Fruit fly (Drosophila melanogaster): Measurements from ENCODE around the gene CG34355.
A peak's percentile ranks its signal among the peaks of the same experiment; 100 is the strongest.

CG34355 gene

dm6 chr3R:23803668-23804067 lies at the start of gene CG34355 (continued):
- no peak for TF ChIP-seq CG5180 (GFP tag; optimal IDR thresholded peaks at IDR 0.05)
- no peak for TF ChIP-seq CoRest (tag; optimal IDR thresholded peaks at IDR 0.05)
- no peak for TF ChIP-seq Bteb2 (GFP tag; optimal IDR thresholded peaks at IDR 0.05)
- no peak for TF ChIP-seq vvl (GFP tag; IDR thresholded peaks at IDR 0.05)
- TF ChIP-seq CG15601 (tag; optimal IDR thresholded peaks at IDR 0.05) = no peak
- no peak for TF ChIP-seq CG2129 (GFP tag; IDR thresholded peaks at IDR 0.05; ENCODE audit: partially characterized antibody)
- peak; percentile 76 for TF ChIP-seq caup (GFP tag; optimal IDR thresholded peaks at IDR 0.05; ENCODE audit: severe bottlenecking)
- no peak for TF ChIP-seq CG5245 (GFP tag; optimal IDR thresholded peaks at IDR 0.05)
- TF ChIP-seq Oli (tag; optimal IDR thresholded peaks at IDR 0.05) = no peak
- TF ChIP-seq crol (GFP tag; IDR thresholded peaks at IDR 0.05) = no peak
- TF ChIP-seq mld (GFP tag; IDR thresholded peaks at IDR 0.05; ENCODE audit: partially characterized antibody) = no peak
- TF ChIP-seq CG9797 (GFP tag; optimal IDR thresholded peaks at IDR 0.05) = no peak
- no peak for TF ChIP-seq CG31365 (tag; optimal IDR thresholded peaks at IDR 0.05)
- TF ChIP-seq CG8944 (GFP tag; optimal IDR thresholded peaks at IDR 0.05) = no peak
- TF ChIP-seq Mes4 (GFP tag; optimal IDR thresholded peaks at IDR 0.05) = peak; percentile 58
- no peak for TF ChIP-seq CG6689 (GFP tag; IDR thresholded peaks at IDR 0.05)
- TF ChIP-seq HmgZ (tag; optimal IDR thresholded peaks at IDR 0.05) = no peak
- no peak for TF ChIP-seq CG12942 (GFP tag; optimal IDR thresholded peaks at IDR 0.05)

DNA sequence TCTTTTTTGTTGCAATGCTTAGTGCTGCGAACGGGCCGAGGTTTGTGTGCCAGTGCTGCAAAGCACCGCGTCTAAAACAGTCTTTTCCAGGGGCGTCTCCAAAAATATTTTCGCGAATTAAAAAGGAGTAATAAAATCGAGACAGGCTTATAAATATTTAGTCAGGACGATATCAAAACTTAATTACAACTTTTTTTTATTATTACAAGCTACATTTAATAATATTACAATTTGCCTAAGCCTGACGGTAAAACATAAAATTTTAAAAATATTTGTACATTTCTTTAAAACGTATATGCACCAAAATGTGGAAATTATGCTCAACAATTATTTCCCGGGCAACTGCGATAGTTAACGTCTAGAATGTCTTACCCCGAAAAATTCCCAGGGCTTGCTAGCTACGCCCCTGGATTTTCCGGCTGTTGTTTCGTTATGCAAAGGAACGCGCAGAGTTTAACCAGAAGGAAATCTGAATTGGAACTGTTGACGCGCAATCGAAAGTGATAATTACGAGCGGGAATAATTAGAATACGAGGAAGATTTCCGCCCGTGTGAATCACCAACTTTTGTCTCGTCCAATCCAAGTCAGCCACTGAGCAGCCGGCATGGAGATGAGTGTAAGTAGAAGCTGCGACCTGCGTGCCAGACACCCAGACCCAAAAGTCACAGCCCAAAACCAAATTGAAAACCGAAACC lies 45.6 kb upstream of the CG34355 start, which contains the start of the genes PTPMT1 and Hrd3:
Gene PTPMT1, plus strand, starts transcription at position 428 of the 696 bp plus-strand sequence.
Gene Hrd3, minus strand, starts transcription at position 646 of the 696 bp plus-strand sequence.
- TF ChIP-seq psq (GFP tag; optimal IDR thresholded peaks at IDR 0.05) = peak; percentile 96
- peak; percentile 19 for TF ChIP-seq zf30C (GFP tag; optimal IDR thresholded peaks at IDR 0.05)
- peak; percentile 96 for TF ChIP-seq tgo (GFP tag; IDR thresholded peaks at IDR 0.05)
- peak; percentile 96 for TF ChIP-seq Spps (tag; optimal IDR thresholded peaks at IDR 0.05)
- peak; percentile 99 for TF ChIP-seq CG18599 (GFP tag; optimal IDR thresholded peaks at IDR 0.05)
- 0 out of 4 replicates have a peak, but pooled peaks have one; percentile 32 for TF ChIP-seq chinmo (GFP tag; IDR thresholded peaks at IDR 0.05; ENCODE audit: partially characterized antibody)
- peak; percentile 70 for TF ChIP-seq Dip2 (GFP tag; IDR thresholded peaks at IDR 0.05)
- TF ChIP-seq dimm (GFP tag; IDR thresholded peaks at IDR 0.05) = peak; percentile 77
- TF ChIP-seq Neu2 (GFP tag; optimal IDR thresholded peaks at IDR 0.05; ENCODE audit: borderline replicate concordance) = peak; percentile 87
- no peak for TF ChIP-seq usp (GFP tag; optimal IDR thresholded peaks at IDR 0.05)
- peak; percentile 99 for TF ChIP-seq CG18476 (GFP tag; optimal IDR thresholded peaks at IDR 0.05)
- TF ChIP-seq jing (GFP tag; optimal IDR thresholded peaks at IDR 0.05) = peak; percentile 93
- TF ChIP-seq Dek (tag; optimal IDR thresholded peaks at IDR 0.05) = peak; percentile 98
- peak; percentile 99 for TF ChIP-seq tin (GFP tag; optimal IDR thresholded peaks at IDR 0.05)
- TF ChIP-seq jumu (GFP tag; optimal IDR thresholded peaks at IDR 0.05) = peak; percentile 97
- TF ChIP-seq row (GFP tag; IDR thresholded peaks at IDR 0.05) = peak; percentile 98
- peak; percentile 32 for TF ChIP-seq gfzf (GFP tag; optimal IDR thresholded peaks at IDR 0.05)
- TF ChIP-seq Jarid2 (GFP tag; optimal IDR thresholded peaks at IDR 0.05) = peak; percentile 92
- TF ChIP-seq cad (GFP tag; optimal IDR thresholded peaks at IDR 0.05) = no peak
- TF ChIP-seq lov (optimal IDR thresholded peaks at IDR 0.05) = no peak
- TF ChIP-seq lov (GFP tag; IDR thresholded peaks at IDR 0.05) = peak; percentile 87
- TF ChIP-seq mam (GFP tag; optimal IDR thresholded peaks at IDR 0.05) = peak; percentile 98
- TF ChIP-seq CG32767 (GFP tag; IDR thresholded peaks at IDR 0.05) = peak; percentile 94
- peak; percentile 99 for TF ChIP-seq CG4328 (GFP tag; optimal IDR thresholded peaks at IDR 0.05)
- no peak for TF ChIP-seq hb (GFP tag; IDR thresholded peaks at IDR 0.05; ENCODE audit: partially characterized antibody)
- peak; percentile 95 for TF ChIP-seq NC2β (GFP tag; optimal IDR thresholded peaks at IDR 0.05)
- TF ChIP-seq CG15696 (tag; optimal IDR thresholded peaks at IDR 0.05) = peak; percentile 98
- peak in 1 of 2 experiments; percentile 98 for TF ChIP-seq Eip74EF (GFP tag; optimal IDR thresholded peaks at IDR 0.05)
- peak; percentile 92 for TF ChIP-seq CG10565 (GFP tag; optimal IDR thresholded peaks at IDR 0.05)
- peak; percentile 89; the same call in 1 of the 2 replicates for TF ChIP-seq CG17612 (GFP tag; IDR thresholded peaks at IDR 0.05)
- TF ChIP-seq CG11093 (GFP tag; IDR thresholded peaks at IDR 0.05) = peak; percentile 97

All from whole organism, embryonic.